Worm (Caenorhabditis elegans) whole organism, L2 larva: ENCODE measurements around the gene mms-19.

Source experiments
- C34F6.9 ChIP-seq: fragments of 150-350 bp; optimal IDR thresholded peaks from 2 replicates; lab custom pipeline; 2014; ENCODE audit warnings: missing biosample characterization, missing genetic modification characterization
- F13H6.1 ChIP-seq: sonication (generic microtip); optimal IDR thresholded peaks from 2 replicates; lab custom pipeline; 2016; ENCODE audit warnings: missing genetic modification characterization, missing compliant biosample characterization
- ZK546.5 ChIP-seq: sonication (generic microtip); optimal IDR thresholded peaks from 2 replicates; lab custom pipeline; 2017; ENCODE audit warnings: missing biosample characterization, missing genetic modification characterization
- alr-1 ChIP-seq: fragments of 150-350 bp; optimal IDR thresholded peaks from 2 replicates; lab custom pipeline; 2014; ENCODE audit warnings: missing biosample characterization, missing genetic modification characterization
- aly-2 ChIP-seq: fragments of 150-350 bp; optimal IDR thresholded peaks from 2 replicates; lab custom pipeline; 2014; ENCODE audit warnings: missing biosample characterization, missing genetic modification characterization
- ama-1 ChIP-seq: fragments of 150-350 bp; optimal IDR thresholded peaks from 2 replicates; lab custom pipeline; 2018; ENCODE audit warnings: inconsistent platforms
- blmp-1 ChIP-seq: sonication (generic microtip); optimal IDR thresholded peaks from 2 replicates; lab custom pipeline; 2017; ENCODE audit warnings: missing genetic modification characterization, mild to moderate bottlenecking, missing compliant biosample characterization, antibody characterized with exemption, moderate library complexity; ENCODE audit not compliant: insufficient read depth
- ceh-82 ChIP-seq: fragments of 150-350 bp; optimal IDR thresholded peaks from 2 replicates; lab custom pipeline; 2014; ENCODE audit warnings: missing biosample characterization, missing genetic modification characterization
- crh-2 ChIP-seq: sonication (generic microtip); optimal IDR thresholded peaks from 2 replicates; lab custom pipeline; 2017; ENCODE audit warnings: missing biosample characterization, missing genetic modification characterization
- egl-27 ChIP-seq: sonication (generic microtip); optimal IDR thresholded peaks from 3 replicates; lab custom pipeline; 2017; ENCODE audit warnings: missing biosample characterization, missing genetic modification reagents, missing genetic modification characterization
- elt-1 ChIP-seq: fragments of 150-350 bp; optimal IDR thresholded peaks from 2 replicates; lab custom pipeline; 2014; ENCODE audit warnings: missing biosample characterization, missing genetic modification characterization
- elt-3 ChIP-seq: sonication (generic microtip); optimal IDR thresholded peaks from 2 replicates; lab custom pipeline; 2017; ENCODE audit warnings: missing biosample characterization, missing genetic modification characterization
- fos-1 ChIP-seq: fragments of 150-350 bp; optimal IDR thresholded peaks from 2 replicates; lab custom pipeline; 2014; ENCODE audit warnings: missing biosample characterization, missing genetic modification characterization
- gmeb-1 ChIP-seq: fragments of 150-350 bp; optimal IDR thresholded peaks from 2 replicates; lab custom pipeline; 2014; ENCODE audit warnings: missing biosample characterization, missing genetic modification characterization
- lin-11 ChIP-seq: fragments of 150-350 bp; sonication (generic microtip); optimal IDR thresholded peaks from 2 replicates; lab custom pipeline; 2014; ENCODE audit warnings: missing biosample characterization, missing genetic modification characterization, inconsistent platforms, mixed read lengths
- lin-39 ChIP-seq: fragments of 150-350 bp; optimal IDR thresholded peaks from 2 replicates; lab custom pipeline; 2014; ENCODE audit warnings: missing biosample characterization, missing genetic modification reagents, missing genetic modification characterization
- lsy-2 ChIP-seq, 2 experiments: fragments of 150-350 bp in 1 of 2; sonication (generic microtip) in 1 of 2; optimal IDR thresholded peaks; 2 replicates each; lab custom pipeline; 2014 to 2017; ENCODE audit warnings: missing biosample characterization in 2 of 2, missing genetic modification characterization in 2 of 2
- mbf-1 ChIP-seq: sonication (generic microtip); optimal IDR thresholded peaks from 2 replicates; lab custom pipeline; 2017; ENCODE audit warnings: missing biosample characterization, missing genetic modification characterization
- mdl-1 ChIP-seq, 2 experiments: fragments of 150-350 bp in 1 of 2; sonication (generic microtip) in 1 of 2; optimal IDR thresholded peaks; 2 replicates each; lab custom pipeline; 2017; ENCODE audit warnings: missing biosample characterization in 2 of 2, missing genetic modification characterization in 2 of 2
- nhr-10 ChIP-seq: sonication (generic microtip); optimal IDR thresholded peaks from 2 replicates; lab custom pipeline; 2017; ENCODE audit warnings: missing biosample characterization, missing genetic modification characterization
- nhr-12 ChIP-seq: fragments of 150-350 bp; optimal IDR thresholded peaks from 2 replicates; lab custom pipeline; 2014; ENCODE audit warnings: missing biosample characterization, missing genetic modification characterization
- nhr-25 ChIP-seq: fragments of 150-350 bp; sonication (generic microtip); optimal IDR thresholded peaks from 3 replicates; lab custom pipeline; 2014; ENCODE audit warnings: missing biosample characterization, missing genetic modification characterization
- nhr-6 ChIP-seq: fragments of 150-350 bp; optimal IDR thresholded peaks from 2 replicates; lab custom pipeline; 2014; ENCODE audit warnings: missing biosample characterization, missing genetic modification characterization
- nhr-77 ChIP-seq: fragments of 150-350 bp; optimal IDR thresholded peaks from 2 replicates; lab custom pipeline; 2014; ENCODE audit warnings: missing biosample characterization, missing genetic modification characterization
- peb-1 ChIP-seq: fragments of 150-350 bp; optimal IDR thresholded peaks from 2 replicates; lab custom pipeline; 2014; ENCODE audit warnings: missing biosample characterization, missing genetic modification characterization
- sem-4 ChIP-seq: fragments of 150-350 bp; optimal IDR thresholded peaks from 2 replicates; lab custom pipeline; 2014; ENCODE audit warnings: missing biosample characterization, missing genetic modification reagents, missing genetic modification characterization
- skn-1 ChIP-seq: sonication (generic microtip); optimal IDR thresholded peaks from 2 replicates; lab custom pipeline; 2017; ENCODE audit warnings: missing biosample characterization, missing genetic modification characterization
- sma-3 ChIP-seq: sonication (generic microtip); optimal IDR thresholded peaks from 2 replicates; lab custom pipeline; 2016; ENCODE audit warnings: missing genetic modification reagents, missing genetic modification characterization, missing compliant biosample characterization
- sma-9 ChIP-seq, 2 experiments: fragments of 150-350 bp in 1 of 2; sonication (generic microtip) in 1 of 2; optimal IDR thresholded peaks; 2 replicates each; lab custom pipeline; 2014 to 2016; ENCODE audit warnings: missing genetic modification characterization in 2 of 2, mild to moderate bottlenecking in 1 of 2, missing biosample characterization in 1 of 2, missing compliant biosample characterization in 1 of 2, missing genetic modification reagents in 1 of 2, moderate library complexity in 1 of 2
- snpc-4 ChIP-seq: fragments of 150-350 bp; optimal IDR thresholded peaks from 2 replicates; lab custom pipeline; 2014; ENCODE audit warnings: missing biosample characterization, missing genetic modification characterization
- unc-39 ChIP-seq: fragments of 150-350 bp; optimal IDR thresholded peaks from 2 replicates; lab custom pipeline; 2014; ENCODE audit warnings: missing biosample characterization, missing genetic modification characterization
- unc-55 ChIP-seq: fragments of 150-350 bp; sonication (generic microtip); optimal IDR thresholded peaks from 3 replicates; lab custom pipeline; 2014; ENCODE audit warnings: missing biosample characterization, missing genetic modification reagents, missing genetic modification characterization
- unc-62 ChIP-seq: fragments of 150-350 bp; optimal IDR thresholded peaks from 2 replicates; lab custom pipeline; 2014; ENCODE audit warnings: missing biosample characterization, missing genetic modification reagents, missing genetic modification characterization
- zag-1 ChIP-seq: fragments of 150-350 bp; optimal IDR thresholded peaks from 2 replicates; lab custom pipeline; 2014; ENCODE audit warnings: missing biosample characterization, missing genetic modification characterization
- ztf-1 ChIP-seq: fragments of 200-800 bp; sonication (Bioruptor generic); conservative IDR thresholded peaks from 2 replicates; pipeline ENCODE4 v1.3.6; 2022; ENCODE audit warnings: missing genetic modification characterization, missing compliant biosample characterization

Gene mms-19

DNA sequence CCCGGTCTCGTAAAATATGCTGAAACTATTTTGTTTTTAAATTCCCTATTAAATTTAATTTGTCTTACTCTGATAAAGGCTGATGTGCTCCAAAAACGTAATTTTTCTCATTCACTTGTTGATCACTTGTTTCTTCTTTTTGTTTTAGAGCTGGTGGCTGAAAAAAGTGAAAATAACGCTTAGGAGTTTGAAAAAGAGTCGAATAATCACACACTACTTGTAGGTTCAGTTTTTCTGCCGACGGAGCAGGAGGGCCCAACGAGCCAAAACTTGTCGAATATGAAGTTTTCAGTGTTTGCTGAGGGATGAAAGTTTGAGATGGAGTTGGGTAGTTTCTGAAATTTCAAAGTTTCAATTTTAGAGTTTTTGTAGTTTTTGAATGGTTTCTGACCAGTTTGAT lies 27.0 kb upstream of the mms-19 start:
- no peak for TF ChIP-seq nhr-77 (tag; lab: Kevin White, UChicago)

DNA sequence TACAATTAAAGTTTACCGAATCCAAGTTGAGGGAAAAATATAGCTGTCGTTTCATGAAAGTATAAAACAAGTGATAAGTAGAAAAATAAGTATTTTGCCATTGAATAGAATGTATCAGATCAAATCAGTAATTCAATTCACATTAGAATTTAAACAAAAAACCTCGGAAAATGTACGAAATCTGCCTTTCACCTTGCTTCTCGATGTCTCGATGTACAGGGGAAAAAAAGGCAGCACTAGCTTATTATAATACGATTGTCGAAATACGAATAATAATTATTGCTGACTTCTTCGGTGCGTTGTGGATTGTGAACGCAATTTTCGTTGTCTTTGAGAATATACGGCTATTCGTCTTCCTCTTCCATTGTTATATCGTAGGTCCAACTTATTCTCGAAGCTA lies 25.4 kb upstream of the mms-19 start, which contains the start of gene grl-18:
TSS of gene grl-18 (minus strand) at position 101 of the 400 bp plus-strand sequence.
- no peak for TF ChIP-seq gmeb-1 (tag; lab: Kevin White, UChicago)
- no peak for TF ChIP-seq alr-1
- TF ChIP-seq lsy-2 (tag; optimal IDR thresholded peaks at IDR 0.05; lab: Kevin White, UChicago) = no peak
- TF ChIP-seq sma-3 = no peak
- no peak for TF ChIP-seq C34F6.9
- no peak for TF ChIP-seq sem-4
- no peak for TF ChIP-seq nhr-25
- TF ChIP-seq zag-1 (tag; lab: Kevin White, UChicago) = no peak
- TF ChIP-seq mbf-1 (tag; lab: Kevin White, UChicago) = no peak
- TF ChIP-seq snpc-4 (tag; lab: Kevin White, UChicago) = no peak
- TF ChIP-seq F13H6.1 = no peak
- TF ChIP-seq crh-2 (tag; lab: Kevin White, UChicago) = no peak
- no peak for TF ChIP-seq ztf-1 (GFP tag; lab: Robert Waterston, UW)
- no peak for TF ChIP-seq blmp-1 (tag; lab: Kevin White, UChicago)
- TF ChIP-seq mdl-1 (tag; optimal IDR thresholded peaks at IDR 0.05; lab: Kevin White, UChicago) = no peak
- TF ChIP-seq nhr-6 (tag; lab: Kevin White, UChicago) = no peak
- no peak for TF ChIP-seq ceh-82 (tag; lab: Kevin White, UChicago)

DNA sequence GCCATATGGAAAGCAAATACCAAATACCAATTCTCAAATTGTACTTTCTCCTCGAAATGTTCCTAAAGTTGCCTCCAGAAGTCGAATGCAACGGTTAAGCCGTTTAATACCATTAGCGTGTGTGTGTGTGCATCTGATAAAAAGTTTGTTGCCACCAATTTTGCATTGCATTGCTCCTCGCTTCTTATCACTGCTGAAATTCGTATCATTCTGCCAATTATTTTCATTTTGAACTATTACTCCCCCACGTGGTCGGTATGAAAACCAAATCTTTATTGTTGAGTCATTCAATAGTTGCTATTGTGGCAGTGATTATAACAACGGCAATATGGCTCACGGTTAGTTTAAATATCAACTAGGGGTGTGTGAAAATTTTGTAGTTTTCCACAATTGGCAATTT lies 23.9 kb upstream of the mms-19 start, which contains the start of gene T05C3.6:
TSS of gene T05C3.6 (plus strand) at position 241 of the 400 bp plus-strand sequence.
- no peak for TF ChIP-seq lsy-2 (tag; optimal IDR thresholded peaks at IDR 0.05; lab: Kevin White, UChicago)
- no peak for TF ChIP-seq nhr-12 (tag; lab: Kevin White, UChicago)
- no peak for TF ChIP-seq ZK546.5 (tag; lab: Kevin White, UChicago)
- peak; percentile 20 for TF ChIP-seq gmeb-1 (tag; lab: Kevin White, UChicago)
- TF ChIP-seq crh-2 (tag; lab: Kevin White, UChicago) = peak; percentile 28
- no peak for TF ChIP-seq aly-2
- no peak for TF ChIP-seq elt-1 (tag; lab: Kevin White, UChicago)
- peak; percentile 89 for TF ChIP-seq fos-1 (tag; lab: Kevin White, UChicago)
- TF ChIP-seq unc-55 (GFP tag; lab: Kevin White, UChicago) = no peak

DNA sequence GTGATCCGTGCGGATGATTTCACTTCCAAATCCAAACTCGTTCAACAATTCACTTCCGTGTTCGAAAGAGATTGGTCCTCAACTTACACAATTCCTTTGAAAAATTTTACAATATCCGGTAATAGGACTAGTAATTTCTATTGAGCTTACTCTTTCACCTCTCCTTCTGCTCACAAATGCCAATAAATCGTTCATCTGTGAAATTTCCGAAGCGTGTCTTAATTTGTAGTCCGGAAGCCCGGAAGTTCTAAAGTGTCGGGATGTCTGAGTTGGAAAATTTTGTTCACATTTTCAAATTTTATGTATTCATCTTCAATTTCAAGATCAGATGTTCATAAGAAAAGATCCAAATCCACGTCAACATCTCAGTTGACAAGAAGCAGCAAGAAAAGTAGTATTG lies 20.7 kb upstream of the mms-19 start, which contains the start of gene T05C3.2:
TSS of gene T05C3.2 (plus strand) at position 301 of the 400 bp plus-strand sequence.
- no peak for TF ChIP-seq nhr-25
- TF ChIP-seq, all 48 proteins: peak for 0

DNA sequence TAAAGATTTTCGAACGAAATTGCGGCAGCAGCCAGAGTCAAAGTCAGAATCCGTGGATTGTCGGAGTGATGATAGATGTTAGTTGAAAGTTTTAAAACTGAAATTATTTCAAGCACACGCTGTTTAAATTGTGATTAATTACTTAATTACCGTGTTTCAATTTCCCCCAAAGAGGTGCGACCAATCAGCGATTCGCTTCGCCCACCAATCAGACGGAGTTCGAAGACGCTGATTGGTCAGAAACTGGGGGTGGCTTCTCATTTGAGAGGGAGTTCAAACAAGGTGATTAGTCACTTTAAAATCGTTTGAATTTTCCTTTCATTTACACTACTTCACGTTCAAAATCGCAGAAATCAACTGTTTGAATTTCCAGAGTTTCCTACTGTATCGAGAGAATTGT lies 14.7 kb upstream of the mms-19 start:
- TF ChIP-seq lsy-2 (tag; optimal IDR thresholded peaks at IDR 0.05; lab: Kevin White, UChicago) (no peak), sma-3 (no peak), sma-9 (GFP tag; optimal IDR thresholded peaks at IDR 0.05; lab: Kevin White, UChicago) (no peak), sma-9 (tag; optimal IDR thresholded peaks at IDR 0.05; lab: Kevin White, UChicago) (no peak), unc-39 (tag; lab: Kevin White, UChicago) (no peak), lin-11 (tag; lab: Kevin White, UChicago) (no peak), F13H6.1 (no peak), egl-27 (tag; lab: Kevin White, UChicago) (no peak), unc-62 (GFP tag; lab: Kevin White, UChicago) (no peak), blmp-1 (tag; lab: Kevin White, UChicago) (no peak), ztf-1 (GFP tag; lab: Robert Waterston, UW) (no peak), lin-39 (tag; lab: Kevin White, UChicago) (no peak), fos-1 (tag; lab: Kevin White, UChicago) (no peak), nhr-77 (tag; lab: Kevin White, UChicago) (no peak), ceh-82 (tag; lab: Kevin White, UChicago) (no peak), elt-3 (no peak), skn-1 (no peak), peb-1 (tag; lab: Kevin White, UChicago) (no peak), nhr-10 (tag; lab: Kevin White, UChicago) (no peak), ama-1 (lab: Kevin White, UChicago) (no peak)
